Fruit fly (Drosophila melanogaster) whole organism, embryonic: ENCODE results near the gene CG42259.

Source experiments
- ATbp ChIP-seq: fragments of 200-800 bp; sonication (Bioruptor generic); optimal IDR thresholded peaks from 2 replicates; lab custom pipeline; 2017; ENCODE audit warnings: missing biosample characterization, mild to moderate bottlenecking, missing genetic modification characterization, missing genetic modification reagents
- Adf1 ChIP-seq: fragments of 200-800 bp; sonication (Bioruptor generic); IDR thresholded peaks from 2 replicates; pipeline ENCODE4 v1.3.6; 2022; ENCODE audit warnings: missing biosample characterization, missing genetic modification characterization
- CG10147 ChIP-seq: fragments of 200-800 bp; sonication (Bioruptor generic); optimal IDR thresholded peaks from 2 replicates; lab custom pipeline; 2019; ENCODE audit warnings: missing biosample characterization, mild to moderate bottlenecking, missing genetic modification characterization, moderate library complexity
- CG11085 ChIP-seq: fragments of 200-800 bp; sonication (Bioruptor generic); IDR thresholded peaks from 2 replicates; pipeline ENCODE4 v1.3.6; 2022; ENCODE audit warnings: missing biosample characterization, missing genetic modification characterization
- CG12071 ChIP-seq: fragments of 200-800 bp; sonication (Bioruptor generic); optimal IDR thresholded peaks from 3 replicates; lab custom pipeline; 2018; ENCODE audit warnings: missing biosample characterization, mild to moderate bottlenecking, missing genetic modification characterization
- CG13296 ChIP-seq: fragments of 200-800 bp; sonication (Bioruptor generic); optimal IDR thresholded peaks from 3 replicates; lab custom pipeline; 2018; ENCODE audit warnings: missing biosample characterization, mild to moderate bottlenecking, missing genetic modification characterization
- CG15073 ChIP-seq: fragments of 200-800 bp; sonication (Bioruptor generic); optimal IDR thresholded peaks from 2 replicates; lab custom pipeline; 2016; ENCODE audit warnings: missing biosample characterization, missing genetic modification characterization
- CG15514 ChIP-seq: fragments of 200-800 bp; sonication (Bioruptor generic); optimal IDR thresholded peaks from 3 replicates; lab custom pipeline; 2017; ENCODE audit warnings: missing biosample characterization, missing genetic modification characterization, mild to moderate bottlenecking, moderate library complexity, missing genetic modification reagents
- CG1647 ChIP-seq: fragments of 200-800 bp; sonication (Bioruptor generic); optimal IDR thresholded peaks from 3 replicates; lab custom pipeline; 2016; ENCODE audit warnings: missing biosample characterization, missing genetic modification characterization
- CG18599 ChIP-seq: fragments of 200-800 bp; sonication (Bioruptor generic); optimal IDR thresholded peaks from 3 replicates; lab custom pipeline; 2017; ENCODE audit warnings: missing biosample characterization, missing genetic modification characterization, mild to moderate bottlenecking, moderate library complexity, missing genetic modification reagents
- CG2129 ChIP-seq: fragments of 200-800 bp; sonication (Bioruptor generic); IDR thresholded peaks from 2 replicates; pipeline ENCODE4 v1.3.6; 2022; ENCODE audit warnings: missing biosample characterization, missing genetic modification characterization; ENCODE audit not compliant: partially characterized antibody
- CG2202 ChIP-seq: fragments of 200-800 bp; sonication (Bioruptor generic); optimal IDR thresholded peaks from 2 replicates; lab custom pipeline; 2018; ENCODE audit warnings: missing biosample characterization, mild to moderate bottlenecking, missing genetic modification characterization
- CG32532 ChIP-seq: fragments of 200-800 bp; sonication (Bioruptor generic); IDR thresholded peaks from 2 replicates; pipeline ENCODE4 v1.3.6; 2022; ENCODE audit warnings: missing biosample characterization, missing genetic modification characterization
- CG33213 ChIP-seq: fragments of 200-800 bp; sonication (Bioruptor generic); optimal IDR thresholded peaks from 3 replicates; lab custom pipeline; 2016; ENCODE audit warnings: missing biosample characterization, missing genetic modification characterization
- CG33557 ChIP-seq: fragments of 200-800 bp; sonication (Bioruptor generic); optimal IDR thresholded peaks from 2 replicates; lab custom pipeline; 2019; ENCODE audit warnings: missing biosample characterization, mild to moderate bottlenecking, missing genetic modification characterization, moderate library complexity
- CG7271 ChIP-seq: fragments of 200-800 bp; sonication (Bioruptor generic); optimal IDR thresholded peaks from 2 replicates; lab custom pipeline; 2018; ENCODE audit warnings: missing biosample characterization, mild to moderate bottlenecking, missing genetic modification characterization, moderate library complexity
- CG7839 ChIP-seq: fragments of 200-800 bp; sonication (Bioruptor generic); optimal IDR thresholded peaks from 3 replicates; lab custom pipeline; 2018; ENCODE audit warnings: missing biosample characterization, mild to moderate bottlenecking, missing genetic modification characterization, moderate library complexity
- CG9609 ChIP-seq: fragments of 200-800 bp; sonication (Bioruptor generic); optimal IDR thresholded peaks from 3 replicates; lab custom pipeline; 2016; ENCODE audit warnings: missing biosample characterization, missing genetic modification characterization
- CG9817 ChIP-seq: fragments of 200-800 bp; sonication (Bioruptor generic); optimal IDR thresholded peaks from 2 replicates; lab custom pipeline; 2018; ENCODE audit warnings: missing biosample characterization, mild to moderate bottlenecking, missing genetic modification characterization, moderate library complexity
- CTCF ChIP-seq: fragments of 200-800 bp; sonication (Bioruptor generic); optimal IDR thresholded peaks from 2 replicates; lab custom pipeline; 2017; ENCODE audit warnings: missing biosample characterization, mild to moderate bottlenecking, missing genetic modification characterization, moderate library complexity
- CoRest ChIP-seq: fragments of 200-800 bp; sonication (Bioruptor generic); optimal IDR thresholded peaks from 3 replicates; lab custom pipeline; 2018; ENCODE audit warnings: missing biosample characterization, mild to moderate bottlenecking, missing genetic modification characterization, moderate library complexity
- CrebB ChIP-seq: fragments of 200-800 bp; sonication (Bioruptor generic); optimal IDR thresholded peaks from 3 replicates; lab custom pipeline; 2018; ENCODE audit warnings: missing biosample characterization, mild to moderate bottlenecking, missing genetic modification characterization
- Ets65A ChIP-seq: fragments of 200-800 bp; sonication (Bioruptor generic); peaks from one replicate; lab custom pipeline; 2016; ENCODE audit warnings: missing biosample characterization, missing genetic modification characterization
- Ets97D ChIP-seq: fragments of 200-800 bp; sonication (Bioruptor generic); optimal IDR thresholded peaks from 3 replicates; lab custom pipeline; 2016; ENCODE audit warnings: missing biosample characterization, missing genetic modification characterization
- HmgD ChIP-seq: fragments of 200-800 bp; sonication (Bioruptor generic); optimal IDR thresholded peaks from 3 replicates; lab custom pipeline; 2016; ENCODE audit warnings: missing biosample characterization, missing genetic modification characterization
- Hr78 ChIP-seq, 2 experiments: fragments of 200-800 bp in 1 of 2; fragments of >200 bp in 1 of 2; sonication (Bioruptor generic) in 1 of 2; optimal IDR thresholded peaks; 2 replicates each; lab custom pipeline; 2017 to 2019; ENCODE audit warnings: missing biosample characterization in 2 of 2, missing genetic modification characterization in 2 of 2, mild to moderate bottlenecking in 1 of 2, moderate library complexity in 1 of 2
- Lim3 ChIP-seq: fragments of 200-800 bp; sonication (Bioruptor generic); IDR thresholded peaks from 2 replicates; pipeline ENCODE4 v1.3.6; 2022; ENCODE audit warnings: missing biosample characterization, missing genetic modification characterization
- Nf-YA ChIP-seq: fragments of 200-800 bp; sonication (Bioruptor generic); IDR thresholded peaks from 2 replicates; pipeline ENCODE4 v1.3.6; 2022; ENCODE audit warnings: missing biosample characterization, missing genetic modification characterization
- Nf-YB ChIP-seq: fragments of 200-800 bp; sonication (Bioruptor generic); optimal IDR thresholded peaks from 3 replicates; lab custom pipeline; 2019; ENCODE audit warnings: missing biosample characterization, mild to moderate bottlenecking, missing genetic modification characterization, moderate library complexity
- Nf-YC ChIP-seq: fragments of 200-800 bp; optimal IDR thresholded peaks from 3 replicates; lab custom pipeline; 2019; ENCODE audit warnings: missing biosample characterization, mild to moderate bottlenecking, missing genetic modification characterization, moderate library complexity
- NfI ChIP-seq: fragments of 200-800 bp; sonication (Bioruptor generic); optimal IDR thresholded peaks from 3 replicates; lab custom pipeline; 2018; ENCODE audit warnings: missing biosample characterization, mild to moderate bottlenecking, missing genetic modification characterization, moderate library complexity
- Opbp ChIP-seq: fragments of 200-800 bp; sonication (Bioruptor generic); IDR thresholded peaks from 3 replicates; pipeline ENCODE4 v1.3.6; 2022; ENCODE audit warnings: missing biosample characterization, missing genetic modification characterization; ENCODE audit not compliant: partially characterized antibody
- Usf ChIP-seq: fragments of 200-800 bp; sonication (Bioruptor generic); optimal IDR thresholded peaks from 2 replicates; lab custom pipeline; 2017; ENCODE audit warnings: missing genotype, missing biosample characterization, missing genetic modification characterization
- aop ChIP-seq: fragments of 200-800 bp; sonication (Bioruptor generic); IDR thresholded peaks from 2 replicates; pipeline ENCODE4 v1.3.6; 2022; ENCODE audit warnings: missing biosample characterization, missing genetic modification characterization
- az2 ChIP-seq: fragments of 200-800 bp; sonication (Bioruptor generic); optimal IDR thresholded peaks from 3 replicates; lab custom pipeline; 2016; ENCODE audit warnings: missing biosample characterization, missing genetic modification characterization
- bab2 ChIP-seq: fragments of 200-800 bp; sonication (Bioruptor generic); optimal IDR thresholded peaks from 2 replicates; lab custom pipeline; 2016; ENCODE audit warnings: missing biosample characterization, missing genetic modification characterization
- cad ChIP-seq: fragments of >200 bp; optimal IDR thresholded peaks from 2 replicates; lab custom pipeline; 2017; ENCODE audit warnings: missing biosample characterization, missing genetic modification characterization
- fd102C ChIP-seq: fragments of 200-800 bp; sonication (Bioruptor generic); optimal IDR thresholded peaks from 2 replicates; lab custom pipeline; 2018; ENCODE audit warnings: missing biosample characterization, mild to moderate bottlenecking, missing genetic modification characterization, moderate library complexity
- fd96Cb ChIP-seq: fragments of 200-800 bp; sonication (Bioruptor generic); optimal IDR thresholded peaks from 2 replicates; lab custom pipeline; 2018; ENCODE audit warnings: missing biosample characterization, mild to moderate bottlenecking, missing genetic modification characterization, moderate library complexity
- gro ChIP-seq: fragments of 200-800 bp; sonication (Bioruptor generic); optimal IDR thresholded peaks from 2 replicates; lab custom pipeline; 2016; ENCODE audit warnings: missing biosample characterization, missing genetic modification characterization
- ham ChIP-seq: fragments of 200-800 bp; sonication (Bioruptor generic); IDR thresholded peaks from 2 replicates; pipeline ENCODE4 v1.3.6; 2022; ENCODE audit warnings: missing biosample characterization, missing genetic modification characterization
- hth ChIP-seq: fragments of >200 bp; optimal IDR thresholded peaks from 2 replicates; lab custom pipeline; 2017; ENCODE audit warnings: inconsistent platforms
- lab ChIP-seq: fragments of 200-800 bp; sonication (Bioruptor generic); optimal IDR thresholded peaks from 3 replicates; lab custom pipeline; 2017; ENCODE audit warnings: missing biosample characterization, missing genetic modification characterization, mild to moderate bottlenecking, moderate library complexity, missing genetic modification reagents
- nerfin-2 ChIP-seq: fragments of 200-800 bp; sonication (Bioruptor generic); IDR thresholded peaks from 2 replicates; pipeline ENCODE4 v1.3.6; 2022; ENCODE audit warnings: missing biosample characterization, missing genetic modification characterization; ENCODE audit not compliant: partially characterized antibody
- peb ChIP-seq: fragments of 200-800 bp; sonication (Bioruptor generic); IDR thresholded peaks from 2 replicates; pipeline ENCODE4 v1.3.6; 2022; ENCODE audit warnings: missing biosample characterization, missing genetic modification characterization
- prd ChIP-seq, 3 experiments: fragments of >200 bp in 2 of 3; fragments of 200-800 bp in 1 of 3; sonication (Bioruptor generic) in 1 of 3; optimal IDR thresholded peaks in 2 of 3; IDR thresholded peaks in 1 of 3; 2 replicates in 2 of 3; 3 replicates in 1 of 3; pipeline versions ENCODE4 v1.3.6 to Lab custom; 2017 to 2022; ENCODE audit warnings: missing biosample characterization in 1 of 3, missing genetic modification characterization in 1 of 3
- tgo ChIP-seq: fragments of 200-800 bp; sonication (Bioruptor generic); IDR thresholded peaks from 3 replicates; pipeline ENCODE4 v1.3.6; 2022; ENCODE audit warnings: missing biosample characterization, missing genetic modification characterization
- unpg ChIP-seq: fragments of 200-800 bp; sonication (Bioruptor generic); optimal IDR thresholded peaks from 3 replicates; lab custom pipeline; 2018; ENCODE audit warnings: missing biosample characterization, mild to moderate bottlenecking, missing genetic modification characterization, moderate library complexity
- vvl ChIP-seq: fragments of 200-800 bp; sonication (Bioruptor generic); IDR thresholded peaks from 2 replicates; pipeline ENCODE4 v1.3.6; 2022; ENCODE audit warnings: missing biosample characterization, missing genetic modification characterization

CG42259 gene

dm6 chrX:1052684-1053389 lies 6.8 kb downstream of the CG42259 start (continued):
- TF ChIP-seq Nf-YC (tag; lab: Kevin White, UChicago): no peak
- TF ChIP-seq Opbp (GFP tag; lab: Robert Waterston, UW): no peak
- TF ChIP-seq CG18599 (GFP tag; lab: Kevin White, UChicago): peak; percentile 13
- no peak for TF ChIP-seq CG1647 (GFP tag; lab: Kevin White, UChicago)
- TF ChIP-seq CG9817 (tag; lab: Kevin White, UChicago): peak; percentile 31
- TF ChIP-seq CG15073 (GFP tag; lab: Kevin White, UChicago): no peak
- no peak for TF ChIP-seq HmgD (GFP tag; lab: Kevin White, UChicago)
- TF ChIP-seq Hr78 (GFP tag; optimal IDR thresholded peaks at IDR 0.05; lab: Kevin White, UChicago): peak in 1 of 2 experiments; percentile 9
- TF ChIP-seq Lim3 (GFP tag; lab: Robert Waterston, UW): no peak
- TF ChIP-seq CG32532 (GFP tag; lab: Robert Waterston, UW): peak; percentile 28; the same call in 1 of the 2 replicates
- no peak for TF ChIP-seq Nf-YB
- TF ChIP-seq CG33557: peak; percentile 2
- no peak for TF ChIP-seq hth (lab: Kevin White, UChicago)
- TF ChIP-seq CrebB: no peak
- TF ChIP-seq bab2 (GFP tag; lab: Kevin White, UChicago): peak; percentile 14
- TF ChIP-seq CG15514 (GFP tag; lab: Kevin White, UChicago): peak; percentile 14
- TF ChIP-seq az2 (GFP tag; lab: Kevin White, UChicago): peak; percentile 41
- no peak for TF ChIP-seq CG10147 (GFP tag; lab: Kevin White, UChicago)
- no peak for TF ChIP-seq ham (GFP tag; lab: Robert Waterston, UW)
- TF ChIP-seq CG12071 (GFP tag; lab: Kevin White, UChicago): peak; percentile 35
- peak; percentile 70; the same call in 1 of the 2 replicates for TF ChIP-seq vvl (GFP tag; lab: Robert Waterston, UW)
- peak; percentile 35 for TF ChIP-seq CoRest (tag; lab: Kevin White, UChicago)
- TF ChIP-seq nerfin-2 (GFP tag; lab: Robert Waterston, UW): no peak
- no peak for TF ChIP-seq Usf
- no peak for TF ChIP-seq CG11085 (GFP tag; lab: Robert Waterston, UW)
- TF ChIP-seq gro: no peak
- no peak for TF ChIP-seq CG2129 (GFP tag; lab: Robert Waterston, UW)
- no peak for TF ChIP-seq fd102C (GFP tag; lab: Kevin White, UChicago)
- TF ChIP-seq ATbp (GFP tag; lab: Kevin White, UChicago): peak; percentile 47
- TF ChIP-seq Nf-YA (GFP tag; lab: Robert Waterston, UW): no peak
- no peak for TF ChIP-seq CG7271 (tag; lab: Kevin White, UChicago)
- no peak for TF ChIP-seq aop
- TF ChIP-seq peb (GFP tag; lab: Robert Waterston, UW): peak; percentile 29; the same call in 1 of the 2 replicates
- TF ChIP-seq Adf1 (GFP tag; lab: Robert Waterston, UW): no peak
- 0 out of 3 replicates have a peak, but pooled peaks have one; percentile 36 for TF ChIP-seq tgo
- no peak for TF ChIP-seq CTCF
- no peak for TF ChIP-seq cad (GFP tag; lab: Kevin White, UChicago)
- peak; percentile 93 for TF ChIP-seq Ets65A (GFP tag; lab: Kevin White, UChicago)
- no peak for TF ChIP-seq CG33213
- TF ChIP-seq prd (optimal IDR thresholded peaks at IDR 0.05; lab: Kevin White, UChicago): no peak
- peak; percentile 58; the same call in 1 of the 3 replicates for TF ChIP-seq prd (GFP tag; IDR thresholded peaks at IDR 0.05; lab: Robert Waterston, UW)
- TF ChIP-seq lab (GFP tag; lab: Kevin White, UChicago): peak; percentile 47
- peak; percentile 22 for TF ChIP-seq CG9609
- TF ChIP-seq Ets97D (GFP tag; lab: Kevin White, UChicago): no peak
- peak; percentile 56 for TF ChIP-seq unpg (GFP tag; lab: Kevin White, UChicago)
- TF ChIP-seq CG7839 (tag; lab: Kevin White, UChicago): peak; percentile 61
- TF ChIP-seq CG2202 (tag; lab: Kevin White, UChicago): no peak
- no peak for TF ChIP-seq CG13296 (GFP tag; lab: Kevin White, UChicago)
- no peak for TF ChIP-seq NfI (GFP tag; lab: Kevin White, UChicago)
- TF ChIP-seq fd96Cb: peak; percentile 55
